Worm (Caenorhabditis elegans) whole organism, L1 larva: ENCODE results near the gene H04D03.7.

Experiments
- C04F5.9 ChIP-seq: sonication (generic microtip); optimal IDR thresholded peaks from 2 replicates; lab custom pipeline; 2016; ENCODE audit warnings: missing genetic modification characterization, missing compliant biosample characterization
- isw-1 ChIP-seq: fragments of 200-800 bp; sonication (Bioruptor generic); IDR thresholded peaks from 2 replicates; pipeline ENCODE4 v1.3.6; 2022; ENCODE audit warnings: missing genetic modification characterization, missing compliant biosample characterization
- lin-13 ChIP-seq: fragments of 150-350 bp; optimal IDR thresholded peaks from 2 replicates; lab custom pipeline; 2014; ENCODE audit warnings: missing biosample characterization, missing genetic modification reagents, missing genetic modification characterization

- TF ChIP-seq C04F5.9 (tag; lab: Kevin White, UChicago) (no peak), lin-13 (GFP tag; lab: Kevin White, UChicago) (no peak), isw-1 (no peak)
Measured at ce11 chrIII:10479180-10479579, 32.5 kb upstream of the H04D03.7 start, which contains the start of gene D2045.7.
